Worm (Caenorhabditis elegans) whole organism, L1 larva: ENCODE measurements around the gene T22F7.3.
A peak's percentile ranks its signal among the peaks of the same experiment; 100 is the strongest.

Experiments used
- C16A3.4 ChIP-seq: fragments of 150-350 bp; optimal IDR thresholded peaks from 2 replicates; lab custom pipeline; 2014; ENCODE audit warnings: missing biosample characterization, missing genetic modification characterization
- aha-1 ChIP-seq: fragments of 150-350 bp; optimal IDR thresholded peaks from 2 replicates; lab custom pipeline; 2014; ENCODE audit warnings: missing biosample characterization, missing genetic modification characterization
- ama-1 ChIP-seq: fragments of 150-350 bp; optimal IDR thresholded peaks from 2 replicates; lab custom pipeline; 2014
- blmp-1 ChIP-seq: fragments of 150-350 bp; optimal IDR thresholded peaks from 2 replicates; lab custom pipeline; 2014; ENCODE audit warnings: missing biosample characterization, missing genetic modification characterization
- ceh-8 ChIP-seq: fragments of 200-800 bp; sonication (Bioruptor generic); optimal IDR thresholded peaks from 2 replicates; lab custom pipeline; 2018; ENCODE audit warnings: mild to moderate bottlenecking, missing genetic modification characterization, moderate library complexity, missing compliant biosample characterization
- ceh-82 ChIP-seq, 3 experiments: fragments of 150-350 bp in 1 of 3; sonication (generic microtip) in 2 of 3; optimal IDR thresholded peaks; 2 replicates each; lab custom pipeline; 2014 to 2017; ENCODE audit warnings: missing biosample characterization in 3 of 3, missing genetic modification characterization in 3 of 3
- dpl-1 ChIP-seq, 3 experiments: fragments of 150-350 bp in 2 of 3; sonication (generic microtip) in 1 of 3; optimal IDR thresholded peaks; 2 replicates each; lab custom pipeline; 2014 to 2017; ENCODE audit warnings: missing biosample characterization in 3 of 3, missing genetic modification characterization in 3 of 3, missing genetic modification reagents in 3 of 3
- efl-1 ChIP-seq, 4 experiments: fragments of 150-350 bp; optimal IDR thresholded peaks in 3 of 4; peaks in 1 of 4; 1 replicate in 1 of 4; 2 replicates in 3 of 4; lab custom pipeline; 2014; ENCODE audit warnings: missing biosample characterization in 2 of 4, missing genetic modification characterization in 2 of 4, missing genetic modification reagents in 2 of 4
- egl-13 ChIP-seq: sonication (generic microtip); optimal IDR thresholded peaks from 2 replicates; lab custom pipeline; 2016; ENCODE audit warnings: missing genotype, missing genetic modification reagents, missing genetic modification characterization, missing compliant biosample characterization
- egl-27 ChIP-seq, 2 experiments: fragments of 150-350 bp in 1 of 2; sonication (generic microtip); optimal IDR thresholded peaks; 3 replicates each; lab custom pipeline; 2017 to 2018; ENCODE audit warnings: missing biosample characterization in 2 of 2, missing genetic modification characterization in 2 of 2, missing genetic modification reagents in 2 of 2
- elt-3 ChIP-seq, 6 experiments: fragments of 150-350 bp in 1 of 6; sonication (generic microtip); optimal IDR thresholded peaks; 2 replicates each; lab custom pipeline; 2017 to 2018; ENCODE audit warnings: missing biosample characterization in 6 of 6, missing genetic modification characterization in 6 of 6, inconsistent platforms in 1 of 6
- fkh-4 ChIP-seq: sonication (generic microtip); optimal IDR thresholded peaks from 2 replicates; lab custom pipeline; 2016; ENCODE audit warnings: missing compliant biosample characterization, missing genetic modification characterization, borderline replicate concordance
- grh-1 ChIP-seq: fragments of 200-800 bp; sonication (Bioruptor generic); IDR thresholded peaks from 2 replicates; pipeline ENCODE4 v1.3.6; 2022; ENCODE audit warnings: missing genetic modification reagents, missing genetic modification characterization, missing compliant biosample characterization
- irx-1 ChIP-seq: sonication (generic microtip); optimal IDR thresholded peaks from 2 replicates; lab custom pipeline; 2016; ENCODE audit warnings: missing genetic modification characterization, missing compliant biosample characterization
- isw-1 ChIP-seq: fragments of 200-800 bp; sonication (Bioruptor generic); IDR thresholded peaks from 2 replicates; pipeline ENCODE4 v1.3.6; 2022; ENCODE audit warnings: missing genetic modification characterization, missing compliant biosample characterization
- jun-1 ChIP-seq: fragments of 150-350 bp; optimal IDR thresholded peaks from 2 replicates; lab custom pipeline; 2014; ENCODE audit warnings: missing biosample characterization, missing genetic modification reagents, missing genetic modification characterization
- lin-13 ChIP-seq: fragments of 150-350 bp; optimal IDR thresholded peaks from 2 replicates; lab custom pipeline; 2014; ENCODE audit warnings: missing biosample characterization, missing genetic modification reagents, missing genetic modification characterization
- lin-14 ChIP-seq: fragments of 200-800 bp; sonication (Bioruptor generic); optimal IDR thresholded peaks from 2 replicates; lab custom pipeline; 2018; ENCODE audit warnings: mild to moderate bottlenecking, missing genetic modification characterization, moderate library complexity, missing compliant biosample characterization
- lin-39 ChIP-seq: fragments of 150-350 bp; optimal IDR thresholded peaks from 2 replicates; lab custom pipeline; 2014; ENCODE audit warnings: missing biosample characterization, missing genetic modification reagents, missing genetic modification characterization
- lir-3 ChIP-seq: sonication (generic microtip); optimal IDR thresholded peaks from 2 replicates; lab custom pipeline; 2016; ENCODE audit warnings: mild to moderate bottlenecking, missing genetic modification characterization, moderate library complexity, missing compliant biosample characterization; ENCODE audit not compliant: poor library complexity
- lsy-2 ChIP-seq, 2 experiments: fragments of 150-350 bp; optimal IDR thresholded peaks; 2 replicates each; lab custom pipeline; 2014; ENCODE audit warnings: missing biosample characterization in 2 of 2, missing genetic modification characterization in 2 of 2
- mdl-1 ChIP-seq, 2 experiments: fragments of 150-350 bp; optimal IDR thresholded peaks; 2 replicates each; lab custom pipeline; 2014 to 2017; ENCODE audit warnings: missing biosample characterization in 2 of 2, missing genetic modification characterization in 2 of 2, inconsistent platforms in 1 of 2
- mep-1 ChIP-seq: fragments of 150-350 bp; optimal IDR thresholded peaks from 2 replicates; lab custom pipeline; 2014; ENCODE audit warnings: missing biosample characterization, missing genetic modification characterization
- nhr-20 ChIP-seq: sonication (generic microtip); optimal IDR thresholded peaks from 2 replicates; lab custom pipeline; 2016; ENCODE audit warnings: mild to moderate bottlenecking, missing genetic modification characterization, missing compliant biosample characterization
- nhr-71 ChIP-seq: sonication (generic microtip); optimal IDR thresholded peaks from 2 replicates; lab custom pipeline; 2016; ENCODE audit warnings: mild to moderate bottlenecking, missing genetic modification characterization, moderate library complexity, missing compliant biosample characterization
- nhr-84 ChIP-seq: sonication (generic microtip); optimal IDR thresholded peaks from 2 replicates; lab custom pipeline; 2017; ENCODE audit warnings: missing biosample characterization, missing genetic modification characterization
- nhr-85 ChIP-seq: sonication (generic microtip); peaks from one replicate; lab custom pipeline; 2016; ENCODE audit warnings: missing genetic modification characterization, inconsistent platforms, missing compliant biosample characterization
- nhr-90 ChIP-seq: sonication (generic microtip); optimal IDR thresholded peaks from 2 replicates; lab custom pipeline; 2016; ENCODE audit warnings: mild to moderate bottlenecking, missing genetic modification characterization, missing compliant biosample characterization; ENCODE audit not compliant: poor library complexity
- pax-3 ChIP-seq: fragments of 200-800 bp; sonication (Bioruptor generic); optimal IDR thresholded peaks from 2 replicates; lab custom pipeline; 2018; ENCODE audit warnings: mild to moderate bottlenecking, missing genetic modification characterization, moderate library complexity, missing compliant biosample characterization
- pqm-1 ChIP-seq: sonication (generic microtip); optimal IDR thresholded peaks from 3 replicates; lab custom pipeline; 2017; ENCODE audit warnings: missing biosample characterization, missing genetic modification characterization
- snpc-4 ChIP-seq: fragments of 150-350 bp; optimal IDR thresholded peaks from 2 replicates; lab custom pipeline; 2014; ENCODE audit warnings: missing biosample characterization, missing genetic modification characterization
- snu-23 ChIP-seq: sonication (generic microtip); optimal IDR thresholded peaks from 2 replicates; lab custom pipeline; 2016; ENCODE audit warnings: missing genetic modification characterization, missing compliant biosample characterization
- sox-4 ChIP-seq: sonication (generic microtip); optimal IDR thresholded peaks from 2 replicates; lab custom pipeline; 2016; ENCODE audit warnings: missing genetic modification characterization, missing compliant biosample characterization
- swsn-7 ChIP-seq: sonication (generic microtip); optimal IDR thresholded peaks from 2 replicates; lab custom pipeline; 2016; ENCODE audit warnings: missing genetic modification characterization, missing compliant biosample characterization
- tbx-2 ChIP-seq: sonication (generic microtip); optimal IDR thresholded peaks from 2 replicates; lab custom pipeline; 2016; ENCODE audit warnings: missing genetic modification characterization, missing compliant biosample characterization
- tlp-1 ChIP-seq: fragments of 150-350 bp; optimal IDR thresholded peaks from 2 replicates; lab custom pipeline; 2014; ENCODE audit warnings: missing biosample characterization, missing genetic modification characterization
- unc-130 ChIP-seq: fragments of 150-350 bp; optimal IDR thresholded peaks from 2 replicates; lab custom pipeline; 2017; ENCODE audit warnings: missing biosample characterization, missing genetic modification characterization, inconsistent platforms
- unc-86 ChIP-seq: sonication (generic microtip); optimal IDR thresholded peaks from 2 replicates; lab custom pipeline; 2016; ENCODE audit warnings: missing genetic modification characterization, missing compliant biosample characterization
- unc-98 ChIP-seq: fragments of 200-800 bp; sonication (Bioruptor generic); IDR thresholded peaks from 2 replicates; pipeline ENCODE4 v1.3.6; 2022; ENCODE audit warnings: missing genetic modification characterization, missing compliant biosample characterization
- vab-15 ChIP-seq: sonication (generic microtip); optimal IDR thresholded peaks from 2 replicates; lab custom pipeline; 2017; ENCODE audit warnings: missing genotype, mild to moderate bottlenecking, missing genetic modification characterization, missing compliant biosample characterization
- zip-4 ChIP-seq: fragments of 200-800 bp; sonication (Bioruptor generic); optimal IDR thresholded peaks from 2 replicates; lab custom pipeline; 2018; ENCODE audit warnings: mild to moderate bottlenecking, missing genetic modification characterization, moderate library complexity, missing compliant biosample characterization
- ztf-11 ChIP-seq, 2 experiments: sonication (generic microtip); optimal IDR thresholded peaks; 2 replicates each; lab custom pipeline; 2016 to 2017; ENCODE audit warnings: missing genetic modification characterization in 2 of 2, missing biosample characterization in 1 of 2, missing compliant biosample characterization in 1 of 2

Gene T22F7.3

ce11 chrIII:523944-524343, at the start of gene T22F7.3:
TSS of gene T22F7.3 (minus strand) at chrIII:524044.
- no peak for TF ChIP-seq nhr-71 (tag; lab: Kevin White, UChicago)
- no peak for TF ChIP-seq aha-1
- TF ChIP-seq jun-1 (tag; lab: Kevin White, UChicago): no peak
- no peak for TF ChIP-seq pqm-1 (tag; lab: Kevin White, UChicago)
- TF ChIP-seq lir-3: no peak
- TF ChIP-seq snu-23 (GFP tag; lab: Kevin White, UChicago): no peak
- TF ChIP-seq isw-1 (GFP tag; lab: Robert Waterston, UW): no peak
- no peak for TF ChIP-seq lin-39 (tag; lab: Kevin White, UChicago)
- TF ChIP-seq, all 84 proteins: peak for 0

ce11 chrIII:568815-569214, 45.0 kb upstream of the T22F7.3 start:
- TF ChIP-seq nhr-84 (tag; lab: Kevin White, UChicago) (no peak), unc-130 (tag; lab: Kevin White, UChicago) (no peak), blmp-1 (tag; lab: Kevin White, UChicago) (peak; percentile 85)

DNA sequence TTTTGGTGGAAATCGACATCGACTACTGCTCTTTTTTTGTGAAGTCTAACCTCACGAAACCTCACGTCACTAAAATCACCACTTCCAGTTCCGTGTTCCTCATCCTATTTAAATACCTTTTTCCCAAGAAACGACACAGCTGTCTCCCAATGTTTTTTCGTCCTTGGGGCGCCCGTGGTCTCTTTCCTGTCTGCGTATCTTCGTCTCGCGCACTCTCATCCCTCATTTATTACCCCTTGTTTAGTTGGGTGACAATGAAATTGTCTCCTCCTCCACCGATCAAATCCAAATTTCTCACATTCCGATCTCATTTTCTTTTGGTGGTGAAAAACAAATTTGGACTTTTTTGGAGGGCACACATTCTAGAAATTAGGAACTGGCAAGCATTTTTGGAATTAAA, 40.9 kb upstream of the T22F7.3 start:
- TF ChIP-seq pax-3 (tag; lab: Kevin White, UChicago) (no peak), lin-14 (GFP tag; lab: Kevin White, UChicago) (peak; percentile 76), snu-23 (GFP tag; lab: Kevin White, UChicago) (peak; percentile 41), efl-1 (optimal IDR thresholded peaks at IDR 0.05; lab: Kevin White, UChicago) (no peak), efl-1 (GFP tag; optimal IDR thresholded peaks at IDR 0.05 in 1 of 2; lab: Kevin White, UChicago) (no peak), nhr-71 (tag; lab: Kevin White, UChicago) (peak; percentile 1), blmp-1 (tag; lab: Kevin White, UChicago) (peak; percentile 83), elt-3 (tag; optimal IDR thresholded peaks at IDR 0.05; lab: Kevin White, UChicago) (peak in 1 of 6 experiments; percentile 10), nhr-90 (no peak), mep-1 (peak; percentile 51), nhr-20 (tag; lab: Kevin White, UChicago) (peak; percentile 8), mdl-1 (tag; optimal IDR thresholded peaks at IDR 0.05; lab: Kevin White, UChicago) (peak in 1 of 2 experiments; percentile 26), snpc-4 (tag; lab: Kevin White, UChicago) (no peak), lin-13 (GFP tag; lab: Kevin White, UChicago) (no peak), swsn-7 (tag; lab: Kevin White, UChicago) (no peak), C16A3.4 (tag; lab: Kevin White, UChicago) (no peak), nhr-85 (tag; lab: Kevin White, UChicago) (peak; percentile 88), lsy-2 (tag; optimal IDR thresholded peaks at IDR 0.05; lab: Kevin White, UChicago) (peak in 1 of 2 experiments; percentile 22)

- TF ChIP-seq lin-14 (GFP tag; lab: Kevin White, UChicago) (peak; percentile 71), snu-23 (GFP tag; lab: Kevin White, UChicago) (peak; percentile 23), blmp-1 (tag; lab: Kevin White, UChicago) (peak; percentile 86), nhr-90 (peak; percentile 27), sox-4 (no peak), ceh-8 (no peak), ama-1 (lab: Kevin White, UChicago) (no peak), unc-130 (tag; lab: Kevin White, UChicago) (no peak), tlp-1 (tag; lab: Kevin White, UChicago) (no peak), dpl-1 (GFP tag; optimal IDR thresholded peaks at IDR 0.05; lab: Kevin White, UChicago) (peak in 1 of 3 experiments; percentile 5), lir-3 (no peak)
- TF ChIP-seq, all 84 proteins: peak for 5
Measured at ce11 chrIII:563755-564154, 39.9 kb upstream of the T22F7.3 start.

ce11 chrIII:558832-559231, 35.0 kb upstream of the T22F7.3 start:
- TF ChIP-seq ztf-11 (tag; optimal IDR thresholded peaks at IDR 0.05; lab: Kevin White, UChicago) (no peak), dpl-1 (GFP tag; optimal IDR thresholded peaks at IDR 0.05; lab: Kevin White, UChicago) (peak in 1 of 3 experiments; percentile 12), vab-15 (tag; lab: Kevin White, UChicago) (no peak), irx-1 (tag; lab: Kevin White, UChicago) (no peak), C16A3.4 (tag; lab: Kevin White, UChicago) (peak; percentile 24), grh-1 (peak; percentile 24; the same call in 1 of the 2 replicates), lir-3 (no peak), pax-3 (tag; lab: Kevin White, UChicago) (no peak), egl-13 (tag; lab: Kevin White, UChicago) (no peak), snpc-4 (tag; lab: Kevin White, UChicago) (no peak), nhr-85 (tag; lab: Kevin White, UChicago) (peak; percentile 94), unc-86 (tag; lab: Kevin White, UChicago) (no peak), egl-27 (tag; optimal IDR thresholded peaks at IDR 0.05; lab: Kevin White, UChicago) (no peak), ceh-82 (tag; optimal IDR thresholded peaks at IDR 0.05; lab: Kevin White, UChicago) (peak in 1 of 3 experiments; percentile 24), fkh-4 (tag; lab: Kevin White, UChicago) (no peak), unc-98 (no peak), ceh-8 (no peak), zip-4 (no peak), mep-1 (peak; percentile 55), tbx-2 (tag; lab: Kevin White, UChicago) (no peak)
